Worm (Caenorhabditis elegans): Measurements from ENCODE around the gene F35D11.1.

The F35D11.1 gene

ce11 chrII:4612694-4613093 lies 14.0 kb upstream of the F35D11.1 start, which contains the start of gene pqn-35:
pqn-35 (plus strand) TSS chrII:4612994.
- TF ChIP-seq npax-4 (tag; optimal IDR thresholded peaks at IDR 0.05) (no peak), odd-2 (tag; optimal IDR thresholded peaks at IDR 0.05) (no peak), ceh-18 (tag; optimal IDR thresholded peaks at IDR 0.05) (no peak), elt-4 (tag; optimal IDR thresholded peaks at IDR 0.05) (no peak), madf-2 (tag; optimal IDR thresholded peaks at IDR 0.05) (no peak), ets-4 (tag; optimal IDR thresholded peaks at IDR 0.05) (no peak), ceh-14 (tag; optimal IDR thresholded peaks at IDR 0.05) (no peak), zip-5 (tag; optimal IDR thresholded peaks at IDR 0.05) (no peak)

ce11 chrII:4616443-4616842 lies 10.3 kb upstream of the F35D11.1 start, which contains the start of gene clec-136:
clec-136 (minus strand) TSS chrII:4616543.
- TF ChIP-seq lim-6 (tag; optimal IDR thresholded peaks at IDR 0.05) (no peak), hlh-30 (tag; optimal IDR thresholded peaks at IDR 0.05; ENCODE audit: insufficient read depth) (no peak)

ce11 chrII:4617990-4618389 lies 8.7 kb upstream of the F35D11.1 start, which contains the start of gene clec-137:
clec-137 (minus strand) TSS chrII:4618090.
- TF ChIP-seq fax-1 (tag; optimal IDR thresholded peaks at IDR 0.05) (no peak), ceh-30 (tag; optimal IDR thresholded peaks at IDR 0.05) (no peak), ceh-48 (tag; optimal IDR thresholded peaks at IDR 0.05) (no peak), pha-4 (tag; optimal IDR thresholded peaks at IDR 0.05) (no peak)

ce11 chrII:4619700-4620099 lies 7.0 kb upstream of the F35D11.1 start, which contains the start of gene clec-138:
clec-138 (minus strand) TSS chrII:4619800.
- TF ChIP-seq ceh-48 (tag; optimal IDR thresholded peaks at IDR 0.05) (no peak), madf-2 (tag; optimal IDR thresholded peaks at IDR 0.05) (no peak), fkh-10 (GFP tag; optimal IDR thresholded peaks at IDR 0.05) (no peak), unc-55 (GFP tag; optimal IDR thresholded peaks at IDR 0.05) (no peak), elt-2 (tag; optimal IDR thresholded peaks at IDR 0.05) (no peak), C08G9.2 (tag; optimal IDR thresholded peaks at IDR 0.05) (no peak), sdc-2 (tag; optimal IDR thresholded peaks at IDR 0.05) (no peak), dmd-4 (tag; optimal IDR thresholded peaks at IDR 0.05; ENCODE audit: borderline replicate concordance) (no peak), ceh-31 (tag; optimal IDR thresholded peaks at IDR 0.05) (no peak), ceh-14 (tag; optimal IDR thresholded peaks at IDR 0.05) (no peak), ceh-6 (GFP tag; optimal IDR thresholded peaks at IDR 0.05) (no peak), sox-4 (tag; optimal IDR thresholded peaks at IDR 0.05) (no peak), hlh-6 (tag; optimal IDR thresholded peaks at IDR 0.05) (no peak), T23F11.4 (GFP tag; optimal IDR thresholded peaks at IDR 0.05) (no peak), zip-5 (tag; optimal IDR thresholded peaks at IDR 0.05) (no peak)

ce11 chrII:4621650-4622049 lies 5.1 kb upstream of the F35D11.1 start, which contains the start of gene clec-139:
clec-139 (minus strand) TSS chrII:4621750.
- TF ChIP-seq ceh-14 (tag; optimal IDR thresholded peaks at IDR 0.05) (no peak), hlh-6 (tag; optimal IDR thresholded peaks at IDR 0.05) (no peak), nhr-11 (tag; optimal IDR thresholded peaks at IDR 0.05) (no peak), nhr-232 (tag; optimal IDR thresholded peaks at IDR 0.05) (no peak), mec-3 (tag; optimal IDR thresholded peaks at IDR 0.05; ENCODE audit: borderline replicate concordance) (no peak), ztf-16 (tag; optimal IDR thresholded peaks at IDR 0.05) (no peak), C08G9.2 (tag; optimal IDR thresholded peaks at IDR 0.05) (no peak), che-1 (tag; optimal IDR thresholded peaks at IDR 0.05) (no peak), ceh-45 (GFP tag; IDR thresholded peaks at IDR 0.05) (no peak), ceh-34 (tag; optimal IDR thresholded peaks at IDR 0.05) (no peak), gmeb-2 (tag; optimal IDR thresholded peaks at IDR 0.05) (no peak), ref-2 (tag; optimal IDR thresholded peaks at IDR 0.05) (no peak), hlh-8 (tag; optimal IDR thresholded peaks at IDR 0.05) (no peak), fax-1 (tag; optimal IDR thresholded peaks at IDR 0.05) (no peak), ttx-3 (tag; optimal IDR thresholded peaks at IDR 0.05) (no peak), dve-1 (tag; optimal IDR thresholded peaks at IDR 0.05) (no peak)

All from whole organism, late embryonic.